Fruit fly (Drosophila melanogaster): ENCODE results near the gene CG12479.

Gene CG12479

dm6 chrX:14151906-14152305 lies at the start of gene CG12479:
CG12479 (minus strand) TSS chrX:14152006.
- TF ChIP-seq vri (GFP tag; optimal IDR thresholded peaks at IDR 0.05) = no peak
- no peak for TF ChIP-seq Hr39 (GFP tag; optimal IDR thresholded peaks at IDR 0.05)

- TF ChIP-seq lz (GFP tag; optimal IDR thresholded peaks at IDR 0.05) = no peak
- no peak for TF ChIP-seq esn (GFP tag; optimal IDR thresholded peaks at IDR 0.05)
- no peak for TF ChIP-seq fd85E (GFP tag; optimal IDR thresholded peaks at IDR 0.05)
- no peak for TF ChIP-seq CG6854 (GFP tag; optimal IDR thresholded peaks at IDR 0.05)
- TF ChIP-seq OdsH (GFP tag; optimal IDR thresholded peaks at IDR 0.05) = no peak
- TF ChIP-seq ss (GFP tag; optimal IDR thresholded peaks at IDR 0.05) = no peak
- no peak for TF ChIP-seq CG6276 (GFP tag; optimal IDR thresholded peaks at IDR 0.05)
- TF ChIP-seq Sox15 (GFP tag; optimal IDR thresholded peaks at IDR 0.05) = no peak
- TF ChIP-seq CG32006 (GFP tag; optimal IDR thresholded peaks at IDR 0.05) = no peak
- no peak for TF ChIP-seq Sox14 (GFP tag; optimal IDR thresholded peaks at IDR 0.05)
- no peak for TF ChIP-seq CG7368 (GFP tag; optimal IDR thresholded peaks at IDR 0.05)
- no peak for TF ChIP-seq Gug (GFP tag; IDR thresholded peaks at IDR 0.05)
Observed at dm6 chrX:14201178-14201577, 49.4 kb upstream of the CG12479 start, which contains the start of gene Prp16. Prp16 (plus strand) TSS chrX:14201362.

dm6 chrX:14199967-14200531 lies 48.2 kb upstream of the CG12479 start, which contains the start of gene CG11590:
CG11590 (plus strand) TSS chrX:14200178.
- TF ChIP-seq CG6808 (GFP tag; optimal IDR thresholded peaks at IDR 0.05) = no peak
- no peak for TF ChIP-seq salr (GFP tag; optimal IDR thresholded peaks at IDR 0.05)
- no peak for TF ChIP-seq CG6854 (GFP tag; optimal IDR thresholded peaks at IDR 0.05)
- TF ChIP-seq topi (GFP tag; optimal IDR thresholded peaks at IDR 0.05) = no peak
- TF ChIP-seq Eip78C (GFP tag) = peak; percentile 11
- TF ChIP-seq eg (GFP tag; IDR thresholded peaks at IDR 0.05) = peak; percentile 7; the same call in 1 of the 3 replicates
- TF ChIP-seq Sox15 (GFP tag; optimal IDR thresholded peaks at IDR 0.05) = no peak
- TF ChIP-seq vri (GFP tag; optimal IDR thresholded peaks at IDR 0.05) = no peak
- TF ChIP-seq esn (GFP tag; optimal IDR thresholded peaks at IDR 0.05) = no peak
- no peak for TF ChIP-seq fd59A (GFP tag; optimal IDR thresholded peaks at IDR 0.05)
- TF ChIP-seq fkh (GFP tag; optimal IDR thresholded peaks at IDR 0.05) = no peak
- peak; percentile 24; the same call in 1 of the 2 replicates for TF ChIP-seq CG15336 (GFP tag; IDR thresholded peaks at IDR 0.05)
- TF ChIP-seq Lpt (GFP tag; optimal IDR thresholded peaks at IDR 0.05) = no peak
- no peak for TF ChIP-seq achi (GFP tag; optimal IDR thresholded peaks at IDR 0.05)
- TF ChIP-seq CG4318 (GFP tag; optimal IDR thresholded peaks at IDR 0.05) = no peak
- TF ChIP-seq Ets21C (GFP tag; optimal IDR thresholded peaks at IDR 0.05) = no peak
- TF ChIP-seq CG31627 (GFP tag; optimal IDR thresholded peaks at IDR 0.05) = no peak
- TF ChIP-seq Smox (GFP tag; optimal IDR thresholded peaks at IDR 0.05) = no peak
- no peak for TF ChIP-seq CG34406 (GFP tag; optimal IDR thresholded peaks at IDR 0.05)
- no peak for TF ChIP-seq CG11762 (GFP tag; optimal IDR thresholded peaks at IDR 0.05; ENCODE audit: insufficient read depth)
- no peak for TF ChIP-seq CG32006 (GFP tag; optimal IDR thresholded peaks at IDR 0.05)
- TF ChIP-seq Eip75B (GFP tag; optimal IDR thresholded peaks at IDR 0.05) = no peak
- TF ChIP-seq Gug (GFP tag; IDR thresholded peaks at IDR 0.05) = no peak
- no peak for TF ChIP-seq CG6792 (GFP tag; optimal IDR thresholded peaks at IDR 0.05)
- no peak for TF ChIP-seq Hr38 (GFP tag; optimal IDR thresholded peaks at IDR 0.05)
- no peak for TF ChIP-seq CG1621 (tag; optimal IDR thresholded peaks at IDR 0.05)
- no peak for TF ChIP-seq spab (GFP tag; optimal IDR thresholded peaks at IDR 0.05)
- no peak for TF ChIP-seq CG9139 (GFP tag; optimal IDR thresholded peaks at IDR 0.05)
- peak in 1 of 2 experiments; percentile 40 for TF ChIP-seq ss (GFP tag; optimal IDR thresholded peaks at IDR 0.05)
- peak; percentile 29; the same call in 1 of the 3 replicates for TF ChIP-seq CG8119 (GFP tag; IDR thresholded peaks at IDR 0.05)
- no peak for TF ChIP-seq pdm3 (GFP tag; optimal IDR thresholded peaks at IDR 0.05)
- no peak for TF ChIP-seq fd85E (GFP tag; optimal IDR thresholded peaks at IDR 0.05)
- TF ChIP-seq svp (GFP tag) = no peak
- no peak for TF ChIP-seq CG8632 (GFP tag; optimal IDR thresholded peaks at IDR 0.05)
- TF ChIP-seq CG10631 (GFP tag; optimal IDR thresholded peaks at IDR 0.05) = no peak
- TF ChIP-seq OdsH (GFP tag; optimal IDR thresholded peaks at IDR 0.05) = no peak
